Worm (Caenorhabditis elegans) whole organism, L2 larva: ENCODE data around the gene C56A3.6.

ENCODE experiments used
- C34F6.9 ChIP-seq: fragments of 150-350 bp; optimal IDR thresholded peaks from 2 replicates; lab custom pipeline; 2014; ENCODE audit warnings: missing biosample characterization, missing genetic modification characterization
- R02D3.7 ChIP-seq: fragments of 150-350 bp; optimal IDR thresholded peaks from 2 replicates; lab custom pipeline; 2014; ENCODE audit warnings: missing biosample characterization, missing genetic modification characterization
- ZK546.5 ChIP-seq: sonication (generic microtip); optimal IDR thresholded peaks from 2 replicates; lab custom pipeline; 2017; ENCODE audit warnings: missing biosample characterization, missing genetic modification characterization
- aly-2 ChIP-seq: fragments of 150-350 bp; optimal IDR thresholded peaks from 2 replicates; lab custom pipeline; 2014; ENCODE audit warnings: missing biosample characterization, missing genetic modification characterization
- blmp-1 ChIP-seq: sonication (generic microtip); optimal IDR thresholded peaks from 2 replicates; lab custom pipeline; 2017; ENCODE audit warnings: missing genetic modification characterization, mild to moderate bottlenecking, missing compliant biosample characterization, antibody characterized with exemption, moderate library complexity; ENCODE audit not compliant: insufficient read depth
- ceh-16 ChIP-seq: fragments of 150-350 bp; optimal IDR thresholded peaks from 2 replicates; lab custom pipeline; 2014; ENCODE audit warnings: missing biosample characterization, missing genetic modification characterization
- crh-2 ChIP-seq: sonication (generic microtip); optimal IDR thresholded peaks from 2 replicates; lab custom pipeline; 2017; ENCODE audit warnings: missing biosample characterization, missing genetic modification characterization
- dmd-4 ChIP-seq: sonication (generic microtip); optimal IDR thresholded peaks from 2 replicates; lab custom pipeline; 2017; ENCODE audit warnings: missing biosample characterization, missing genetic modification characterization
- elt-1 ChIP-seq: fragments of 150-350 bp; optimal IDR thresholded peaks from 2 replicates; lab custom pipeline; 2014; ENCODE audit warnings: missing biosample characterization, missing genetic modification characterization
- elt-3 ChIP-seq: sonication (generic microtip); optimal IDR thresholded peaks from 2 replicates; lab custom pipeline; 2017; ENCODE audit warnings: missing biosample characterization, missing genetic modification characterization
- fos-1 ChIP-seq: fragments of 150-350 bp; optimal IDR thresholded peaks from 2 replicates; lab custom pipeline; 2014; ENCODE audit warnings: missing biosample characterization, missing genetic modification characterization
- gmeb-1 ChIP-seq: fragments of 150-350 bp; optimal IDR thresholded peaks from 2 replicates; lab custom pipeline; 2014; ENCODE audit warnings: missing biosample characterization, missing genetic modification characterization
- lin-13 ChIP-seq: fragments of 150-350 bp; optimal IDR thresholded peaks from 2 replicates; lab custom pipeline; 2014; ENCODE audit warnings: missing biosample characterization, missing genetic modification reagents, missing genetic modification characterization
- lsy-2 ChIP-seq, 2 experiments: fragments of 150-350 bp in 1 of 2; sonication (generic microtip) in 1 of 2; optimal IDR thresholded peaks; 2 replicates each; lab custom pipeline; 2014 to 2017; ENCODE audit warnings: missing biosample characterization in 2 of 2, missing genetic modification characterization in 2 of 2
- mbf-1 ChIP-seq: sonication (generic microtip); optimal IDR thresholded peaks from 2 replicates; lab custom pipeline; 2017; ENCODE audit warnings: missing biosample characterization, missing genetic modification characterization
- mdl-1 ChIP-seq, 2 experiments: fragments of 150-350 bp in 1 of 2; sonication (generic microtip) in 1 of 2; optimal IDR thresholded peaks; 2 replicates each; lab custom pipeline; 2017; ENCODE audit warnings: missing biosample characterization in 2 of 2, missing genetic modification characterization in 2 of 2
- nhr-10 ChIP-seq: sonication (generic microtip); optimal IDR thresholded peaks from 2 replicates; lab custom pipeline; 2017; ENCODE audit warnings: missing biosample characterization, missing genetic modification characterization
- nhr-11 ChIP-seq: fragments of 150-350 bp; optimal IDR thresholded peaks from 2 replicates; lab custom pipeline; 2014; ENCODE audit warnings: missing biosample characterization, missing genetic modification characterization
- nhr-129 ChIP-seq: fragments of 150-350 bp; optimal IDR thresholded peaks from 2 replicates; lab custom pipeline; 2014; ENCODE audit warnings: missing biosample characterization, missing genetic modification characterization
- nhr-21 ChIP-seq: fragments of 150-350 bp; optimal IDR thresholded peaks from 2 replicates; lab custom pipeline; 2014; ENCODE audit warnings: missing biosample characterization, missing genetic modification characterization
- nhr-23 ChIP-seq: fragments of 150-350 bp; optimal IDR thresholded peaks from 2 replicates; lab custom pipeline; 2014; ENCODE audit warnings: missing biosample characterization, missing genetic modification reagents, missing genetic modification characterization
- nhr-237 ChIP-seq: fragments of 150-350 bp; optimal IDR thresholded peaks from 2 replicates; lab custom pipeline; 2014; ENCODE audit warnings: missing biosample characterization, missing genetic modification characterization
- nhr-25 ChIP-seq: fragments of 150-350 bp; sonication (generic microtip); optimal IDR thresholded peaks from 3 replicates; lab custom pipeline; 2014; ENCODE audit warnings: missing biosample characterization, missing genetic modification characterization
- nhr-6 ChIP-seq: fragments of 150-350 bp; optimal IDR thresholded peaks from 2 replicates; lab custom pipeline; 2014; ENCODE audit warnings: missing biosample characterization, missing genetic modification characterization
- sem-4 ChIP-seq: fragments of 150-350 bp; optimal IDR thresholded peaks from 2 replicates; lab custom pipeline; 2014; ENCODE audit warnings: missing biosample characterization, missing genetic modification reagents, missing genetic modification characterization
- skn-1 ChIP-seq: sonication (generic microtip); optimal IDR thresholded peaks from 2 replicates; lab custom pipeline; 2017; ENCODE audit warnings: missing biosample characterization, missing genetic modification characterization
- sma-3 ChIP-seq: sonication (generic microtip); optimal IDR thresholded peaks from 2 replicates; lab custom pipeline; 2016; ENCODE audit warnings: missing genetic modification reagents, missing genetic modification characterization, missing compliant biosample characterization
- sma-9 ChIP-seq, 2 experiments: fragments of 150-350 bp in 1 of 2; sonication (generic microtip) in 1 of 2; optimal IDR thresholded peaks; 2 replicates each; lab custom pipeline; 2014 to 2016; ENCODE audit warnings: missing genetic modification characterization in 2 of 2, mild to moderate bottlenecking in 1 of 2, missing biosample characterization in 1 of 2, missing compliant biosample characterization in 1 of 2, missing genetic modification reagents in 1 of 2, moderate library complexity in 1 of 2
- snpc-4 ChIP-seq: fragments of 150-350 bp; optimal IDR thresholded peaks from 2 replicates; lab custom pipeline; 2014; ENCODE audit warnings: missing biosample characterization, missing genetic modification characterization
- unc-39 ChIP-seq: fragments of 150-350 bp; optimal IDR thresholded peaks from 2 replicates; lab custom pipeline; 2014; ENCODE audit warnings: missing biosample characterization, missing genetic modification characterization
- unc-55 ChIP-seq: fragments of 150-350 bp; sonication (generic microtip); optimal IDR thresholded peaks from 3 replicates; lab custom pipeline; 2014; ENCODE audit warnings: missing biosample characterization, missing genetic modification reagents, missing genetic modification characterization
- ztf-1 ChIP-seq: fragments of 200-800 bp; sonication (Bioruptor generic); conservative IDR thresholded peaks from 2 replicates; pipeline ENCODE4 v1.3.6; 2022; ENCODE audit warnings: missing genetic modification characterization, missing compliant biosample characterization
- ztf-11 ChIP-seq: sonication (generic microtip); optimal IDR thresholded peaks from 2 replicates; lab custom pipeline; 2017; ENCODE audit warnings: missing biosample characterization, missing genetic modification characterization
- ztf-4 ChIP-seq: fragments of 150-350 bp; optimal IDR thresholded peaks from 2 replicates; lab custom pipeline; 2014; ENCODE audit warnings: missing biosample characterization, missing genetic modification characterization

C56A3.6 gene

ce11 chrV:13551601-13552000, 4.6 kb downstream of the C56A3.6 start, which contains the start of the genes C56A3.4 and C56A3.5:
Gene C56A3.4, minus strand, starts transcription at chrV:13551754.
Gene C56A3.5, plus strand, starts transcription at chrV:13551967.
- TF ChIP-seq aly-2 (tag; lab: Kevin White, UChicago): no peak
- TF ChIP-seq nhr-129 (tag; lab: Kevin White, UChicago): peak; percentile 60
- peak; percentile 7 for TF ChIP-seq skn-1 (tag; lab: Kevin White, UChicago)
- TF ChIP-seq unc-55: peak; percentile 67
- peak; percentile 54 for TF ChIP-seq crh-2
- TF ChIP-seq snpc-4 (tag; lab: Kevin White, UChicago): peak; percentile 14
- no peak for TF ChIP-seq ztf-4 (tag; lab: Kevin White, UChicago)
- peak; percentile 30 for TF ChIP-seq sma-3 (GFP tag; lab: Kevin White, UChicago)
- peak; percentile 54 for TF ChIP-seq sma-9 (GFP tag; optimal IDR thresholded peaks at IDR 0.05; lab: Kevin White, UChicago)
- TF ChIP-seq sma-9 (tag; optimal IDR thresholded peaks at IDR 0.05; lab: Kevin White, UChicago): no peak
- peak; percentile 82 for TF ChIP-seq C34F6.9 (tag; lab: Kevin White, UChicago)
- TF ChIP-seq gmeb-1 (tag; lab: Kevin White, UChicago): peak; percentile 64
- peak; percentile 1 for TF ChIP-seq lin-13 (GFP tag; lab: Kevin White, UChicago)
- TF ChIP-seq lsy-2 (tag; optimal IDR thresholded peaks at IDR 0.05; lab: Kevin White, UChicago): peak; percentile 43 to 67
- peak; percentile 50 for TF ChIP-seq fos-1
- no peak for TF ChIP-seq nhr-6

- TF ChIP-seq ztf-1 (GFP tag; lab: Robert Waterston, UW) (no peak), blmp-1 (no peak), nhr-21 (tag; lab: Kevin White, UChicago) (no peak), gmeb-1 (tag; lab: Kevin White, UChicago) (no peak), nhr-129 (tag; lab: Kevin White, UChicago) (no peak), mbf-1 (tag; lab: Kevin White, UChicago) (no peak), unc-39 (no peak), nhr-23 (tag; lab: Kevin White, UChicago) (no peak), nhr-6 (no peak)
Observed at ce11 chrV:13536058-13536579, 20.1 kb downstream of the C56A3.6 start, which contains the start of gene frpr-5. Gene frpr-5, minus strand, starts transcription at chrV:13536108.

- TF ChIP-seq mdl-1 (tag; optimal IDR thresholded peaks at IDR 0.05; lab: Kevin White, UChicago) (no peak), fos-1 (no peak), nhr-11 (tag; lab: Kevin White, UChicago) (no peak), ZK546.5 (tag; lab: Kevin White, UChicago) (no peak), R02D3.7 (no peak), sem-4 (tag; lab: Kevin White, UChicago) (no peak), C34F6.9 (tag; lab: Kevin White, UChicago) (no peak), ztf-11 (tag; lab: Kevin White, UChicago) (no peak), dmd-4 (tag; lab: Kevin White, UChicago) (no peak), nhr-10 (no peak), nhr-6 (no peak), ztf-1 (GFP tag; lab: Robert Waterston, UW) (no peak), nhr-25 (no peak), ceh-16 (tag; lab: Kevin White, UChicago) (no peak)
- TF ChIP-seq, all 48 proteins: peak for 0
Observed at ce11 chrV:13532469-13532868, 23.7 kb downstream of the C56A3.6 start.

ce11 chrV:13530698-13531097, 25.5 kb downstream of the C56A3.6 start, which contains the start of gene ttr-44:
Gene ttr-44, minus strand, starts transcription at chrV:13530744.
- TF ChIP-seq fos-1 (peak; percentile 93), nhr-129 (tag; lab: Kevin White, UChicago) (no peak)

ce11 chrV:13529165-13529564, 27.0 kb downstream of the C56A3.6 start:
- TF ChIP-seq blmp-1: no peak
- no peak for TF ChIP-seq lsy-2 (tag; optimal IDR thresholded peaks at IDR 0.05; lab: Kevin White, UChicago)
- peak; percentile 7 for TF ChIP-seq nhr-129 (tag; lab: Kevin White, UChicago)
- TF ChIP-seq, all 48 proteins: peak for 1

- TF ChIP-seq nhr-11 (tag; lab: Kevin White, UChicago) (no peak), nhr-237 (no peak), elt-3 (tag; lab: Kevin White, UChicago) (no peak), unc-39 (no peak), elt-1 (no peak), nhr-129 (tag; lab: Kevin White, UChicago) (no peak)
Observed at ce11 chrV:13523194-13523593, 33.0 kb downstream of the C56A3.6 start, which contains the start of gene R11G10.3. Gene R11G10.3, plus strand, starts transcription at chrV:13523494.
